Fruit fly (Drosophila melanogaster) whole organism, embryonic: Measurements from ENCODE around the gene CG1640.

Experiments
- Atf-2 ChIP-seq: fragments of 200-800 bp; sonication (Bioruptor generic); optimal IDR thresholded peaks from 2 replicates; lab custom pipeline; 2016; ENCODE audit warnings: missing biosample characterization, missing genetic modification characterization
- CG11085 ChIP-seq: fragments of 200-800 bp; sonication (Bioruptor generic); IDR thresholded peaks from 2 replicates; pipeline ENCODE4 v1.3.6; 2022; ENCODE audit warnings: missing biosample characterization, missing genetic modification characterization
- CG11247 ChIP-seq: fragments of 200-800 bp; sonication (Bioruptor generic); IDR thresholded peaks from 2 replicates; pipeline ENCODE4 v1.3.6; 2022; ENCODE audit warnings: missing biosample characterization, missing genetic modification characterization
- CG13775 ChIP-seq: fragments of 200-800 bp; sonication (Bioruptor generic); optimal IDR thresholded peaks from 3 replicates; lab custom pipeline; 2017; ENCODE audit warnings: missing biosample characterization, mild to moderate bottlenecking, missing genetic modification characterization
- CG14050 ChIP-seq: fragments of 200-800 bp; sonication (Bioruptor generic); IDR thresholded peaks from 3 replicates; pipeline ENCODE4 v1.3.6; 2022; ENCODE audit warnings: missing biosample characterization, missing genetic modification characterization
- CG14441 ChIP-seq: fragments of 200-800 bp; sonication (Bioruptor generic); IDR thresholded peaks from 2 replicates; pipeline ENCODE4 v1.3.6; 2022; ENCODE audit warnings: missing biosample characterization, missing genetic modification characterization
- CG14860 ChIP-seq: fragments of 200-800 bp; sonication (Bioruptor generic); IDR thresholded peaks from 3 replicates; pipeline ENCODE4 v1.3.6; 2022; ENCODE audit warnings: missing biosample characterization, missing genetic modification characterization; ENCODE audit not compliant: partially characterized antibody
- CG17328 ChIP-seq: fragments of 200-800 bp; sonication (Bioruptor generic); IDR thresholded peaks from 2 replicates; pipeline ENCODE4 v1.3.6; 2022; ENCODE audit warnings: missing biosample characterization, missing genetic modification characterization
- CG17568 ChIP-seq: fragments of 200-800 bp; sonication (Bioruptor generic); optimal IDR thresholded peaks from 2 replicates; lab custom pipeline; 2018; ENCODE audit warnings: missing biosample characterization, mild to moderate bottlenecking, missing genetic modification characterization, moderate library complexity
- CG17802 ChIP-seq: fragments of 200-800 bp; sonication (Bioruptor generic); optimal IDR thresholded peaks from 2 replicates; lab custom pipeline; 2018; ENCODE audit warnings: missing biosample characterization, mild to moderate bottlenecking, missing genetic modification characterization, moderate library complexity
- CG1792 ChIP-seq: fragments of 200-800 bp; sonication (Bioruptor generic); optimal IDR thresholded peaks from 2 replicates; lab custom pipeline; 2016; ENCODE audit warnings: missing biosample characterization, missing genetic modification characterization
- CG31365 ChIP-seq: fragments of 200-800 bp; sonication (Bioruptor generic); optimal IDR thresholded peaks from 2 replicates; lab custom pipeline; 2018; ENCODE audit warnings: missing biosample characterization, mild to moderate bottlenecking, missing genetic modification characterization
- CG3726 ChIP-seq: fragments of 200-800 bp; sonication (Bioruptor generic); IDR thresholded peaks from 3 replicates; pipeline ENCODE4, ENCODE4 v1.3.6; 2022; ENCODE audit warnings: missing biosample characterization, missing genetic modification characterization
- CTCF ChIP-seq: fragments of 200-800 bp; sonication (Bioruptor generic); optimal IDR thresholded peaks from 2 replicates; lab custom pipeline; 2017; ENCODE audit warnings: missing biosample characterization, mild to moderate bottlenecking, missing genetic modification characterization, moderate library complexity
- CrebB ChIP-seq: fragments of 200-800 bp; sonication (Bioruptor generic); optimal IDR thresholded peaks from 3 replicates; lab custom pipeline; 2018; ENCODE audit warnings: missing biosample characterization, mild to moderate bottlenecking, missing genetic modification characterization
- Drgx ChIP-seq: fragments of 200-800 bp; sonication (Bioruptor generic); IDR thresholded peaks from 2 replicates; pipeline ENCODE4 v1.3.6; 2022; ENCODE audit warnings: missing biosample characterization, missing genetic modification characterization
- E2f2 ChIP-seq: fragments of 200-800 bp; sonication (Bioruptor generic); IDR thresholded peaks from 2 replicates; pipeline ENCODE4 v1.3.6; 2022; ENCODE audit warnings: missing biosample characterization, missing genetic modification characterization
- ERR ChIP-seq: fragments of 200-800 bp; sonication (Bioruptor generic); optimal IDR thresholded peaks from 2 replicates; lab custom pipeline; 2016; ENCODE audit warnings: missing biosample characterization, missing genetic modification characterization
- HLHmδ ChIP-seq: fragments of 200-800 bp; sonication (Bioruptor generic); optimal IDR thresholded peaks from 2 replicates; lab custom pipeline; 2018; ENCODE audit warnings: missing biosample characterization, mild to moderate bottlenecking, missing genetic modification characterization, moderate library complexity
- Max ChIP-seq: fragments of 200-800 bp; sonication (Bioruptor generic); optimal IDR thresholded peaks from 2 replicates; lab custom pipeline; 2016; ENCODE audit warnings: missing biosample characterization, mild to moderate bottlenecking, missing genetic modification characterization
- Neu2 ChIP-seq: fragments of 200-800 bp; sonication (Bioruptor generic); optimal IDR thresholded peaks from 3 replicates; lab custom pipeline; 2016; ENCODE audit warnings: missing biosample characterization, missing genetic modification characterization, borderline replicate concordance
- Oli ChIP-seq: fragments of 200-800 bp; sonication (Bioruptor generic); optimal IDR thresholded peaks from 2 replicates; lab custom pipeline; 2018; ENCODE audit warnings: missing biosample characterization, mild to moderate bottlenecking, missing genetic modification characterization, moderate library complexity
- PHDP ChIP-seq: fragments of 200-800 bp; sonication (Bioruptor generic); optimal IDR thresholded peaks from 3 replicates; lab custom pipeline; 2018; ENCODE audit warnings: missing biosample characterization, mild to moderate bottlenecking, missing genetic modification characterization, moderate library complexity
- Sry-δ ChIP-seq: fragments of 200-800 bp; sonication (Bioruptor generic); optimal IDR thresholded peaks from 2 replicates; lab custom pipeline; 2016; ENCODE audit warnings: missing biosample characterization, missing genetic modification characterization
- YL-1 ChIP-seq: fragments of 200-800 bp; sonication (Bioruptor generic); optimal IDR thresholded peaks from 3 replicates; lab custom pipeline; 2017; ENCODE audit warnings: missing biosample characterization, mild to moderate bottlenecking, missing genetic modification characterization
- abd-A ChIP-seq: fragments of 200-800 bp; sonication (Bioruptor generic); optimal IDR thresholded peaks from 3 replicates; lab custom pipeline; 2019; ENCODE audit warnings: missing biosample characterization, mild to moderate bottlenecking, missing genetic modification characterization, moderate library complexity
- ato ChIP-seq: fragments of 200-800 bp; sonication (Bioruptor generic); IDR thresholded peaks from 2 replicates; pipeline ENCODE4 v1.3.6; 2022; ENCODE audit warnings: missing biosample characterization, missing genetic modification characterization; ENCODE audit not compliant: partially characterized antibody
- chif ChIP-seq, 2 experiments: fragments of 200-800 bp; sonication (Bioruptor generic); optimal IDR thresholded peaks; 3 replicates each; lab custom pipeline; 2016; ENCODE audit warnings: missing biosample characterization in 2 of 2, missing genetic modification characterization in 2 of 2
- da ChIP-seq: fragments of 200-800 bp; sonication (Bioruptor generic); optimal IDR thresholded peaks from 2 replicates; lab custom pipeline; 2016; ENCODE audit warnings: missing biosample characterization, missing genetic modification characterization
- danr ChIP-seq: fragments of 200-800 bp; sonication (Bioruptor generic); IDR thresholded peaks from 2 replicates; pipeline ENCODE4 v1.3.6; 2022; ENCODE audit warnings: missing biosample characterization, missing genetic modification characterization
- dati ChIP-seq: fragments of 200-800 bp; sonication (Bioruptor generic); IDR thresholded peaks from 2 replicates; pipeline ENCODE4 v1.3.6; 2022; ENCODE audit warnings: missing biosample characterization, missing genetic modification characterization
- gcm2 ChIP-seq: fragments of 200-800 bp; sonication (Bioruptor generic); optimal IDR thresholded peaks from 2 replicates; lab custom pipeline; 2016; ENCODE audit warnings: missing biosample characterization, missing genetic modification characterization
- gfzf ChIP-seq: fragments of 200-800 bp; sonication (Bioruptor generic); optimal IDR thresholded peaks from 2 replicates; lab custom pipeline; 2016; ENCODE audit warnings: missing biosample characterization, mild to moderate bottlenecking, missing genetic modification characterization, moderate library complexity
- gsb-n ChIP-seq: fragments of 200-800 bp; sonication (Bioruptor generic); optimal IDR thresholded peaks from 3 replicates; lab custom pipeline; 2018; ENCODE audit warnings: missing biosample characterization, mild to moderate bottlenecking, missing genetic modification characterization
- gt ChIP-seq: fragments of 200-800 bp; sonication (Bioruptor generic); IDR thresholded peaks from 2 replicates; pipeline ENCODE4 v1.3.6; 2022; ENCODE audit warnings: missing biosample characterization, missing genetic modification characterization
- hb ChIP-seq: fragments of 200-800 bp; sonication (Bioruptor generic); IDR thresholded peaks from 3 replicates; pipeline ENCODE4 v1.3.6; 2022; ENCODE audit warnings: missing biosample characterization, missing genetic modification characterization; ENCODE audit not compliant: partially characterized antibody
- her ChIP-seq: fragments of 200-800 bp; sonication (Bioruptor generic); optimal IDR thresholded peaks from 2 replicates; lab custom pipeline; 2016; ENCODE audit warnings: missing biosample characterization, missing genetic modification characterization
- kah ChIP-seq: fragments of 200-800 bp; sonication (Bioruptor generic); optimal IDR thresholded peaks from 2 replicates; lab custom pipeline; 2018; ENCODE audit warnings: missing biosample characterization, mild to moderate bottlenecking, missing genetic modification characterization
- ken ChIP-seq: fragments of 200-800 bp; sonication (Bioruptor generic); IDR thresholded peaks from 3 replicates; pipeline ENCODE4 v1.3.6; 2022; ENCODE audit warnings: missing biosample characterization, missing genetic modification characterization
- knrl ChIP-seq: fragments of 200-800 bp; sonication (Bioruptor generic); IDR thresholded peaks from 3 replicates; pipeline ENCODE4 v1.3.6; 2022; ENCODE audit warnings: missing biosample characterization, missing genetic modification characterization; ENCODE audit not compliant: partially characterized antibody
- mam ChIP-seq: fragments of 200-800 bp; sonication (Bioruptor generic); optimal IDR thresholded peaks from 3 replicates; lab custom pipeline; 2016; ENCODE audit warnings: missing biosample characterization, missing genetic modification characterization
- phol ChIP-seq: fragments of 200-800 bp; sonication (Bioruptor generic); optimal IDR thresholded peaks from 3 replicates; lab custom pipeline; 2018; ENCODE audit warnings: missing biosample characterization, mild to moderate bottlenecking, missing genetic modification characterization, moderate library complexity
- prd ChIP-seq, 3 experiments: fragments of >200 bp in 2 of 3; fragments of 200-800 bp in 1 of 3; sonication (Bioruptor generic) in 1 of 3; optimal IDR thresholded peaks in 2 of 3; IDR thresholded peaks in 1 of 3; 2 replicates in 2 of 3; 3 replicates in 1 of 3; pipeline versions ENCODE4 v1.3.6 to Lab custom; 2017 to 2022; ENCODE audit warnings: missing biosample characterization in 1 of 3, missing genetic modification characterization in 1 of 3
- pros ChIP-seq: fragments of 200-800 bp; sonication (Bioruptor generic); optimal IDR thresholded peaks from 3 replicates; lab custom pipeline; 2019; ENCODE audit warnings: missing biosample characterization, mild to moderate bottlenecking, missing genetic modification characterization, moderate library complexity
- pum ChIP-seq: fragments of 200-800 bp; sonication (Bioruptor generic); optimal IDR thresholded peaks from 2 replicates; lab custom pipeline; 2016; ENCODE audit warnings: missing biosample characterization, missing genetic modification characterization
- rib ChIP-seq: fragments of 200-800 bp; sonication (Bioruptor generic); IDR thresholded peaks from 2 replicates; pipeline ENCODE4 v1.3.6; 2022; ENCODE audit warnings: missing biosample characterization, missing genetic modification characterization
- so ChIP-seq: fragments of 200-800 bp; sonication (Bioruptor generic); IDR thresholded peaks from 3 replicates; pipeline ENCODE4 v1.3.6; 2022; ENCODE audit warnings: missing biosample characterization, missing genetic modification characterization
- ssp ChIP-seq: fragments of 200-800 bp; sonication (Bioruptor generic); IDR thresholded peaks from 2 replicates; pipeline ENCODE4 v1.3.6; 2022; ENCODE audit warnings: missing biosample characterization, missing genetic modification characterization
- twi ChIP-seq: fragments of 200-800 bp; optimal IDR thresholded peaks from 2 replicates; lab custom pipeline; 2019; ENCODE audit warnings: missing biosample characterization, mild to moderate bottlenecking, missing genetic modification characterization, moderate library complexity
- wor ChIP-seq: fragments of 200-800 bp; sonication (Bioruptor generic); IDR thresholded peaks from 2 replicates; pipeline ENCODE4 v1.3.6; 2022; ENCODE audit warnings: missing biosample characterization, missing genetic modification characterization
- zf30C ChIP-seq: fragments of 200-800 bp; sonication (Bioruptor generic); optimal IDR thresholded peaks from 3 replicates; lab custom pipeline; 2018; ENCODE audit warnings: missing biosample characterization, mild to moderate bottlenecking, missing genetic modification characterization

CG1640 gene

dm6 chrX:13323114-13323513 is 47.3 kb upstream of the CG1640 start (continued):
- peak; percentile 44 for TF ChIP-seq her (GFP tag; lab: Kevin White, UChicago)
- no peak for TF ChIP-seq abd-A (tag; lab: Kevin White, UChicago)
- no peak for TF ChIP-seq ato (GFP tag; lab: Robert Waterston, UW)
- no peak for TF ChIP-seq HLHmδ (GFP tag; lab: Kevin White, UChicago)
- peak; percentile 7 for TF ChIP-seq ERR (GFP tag; lab: Kevin White, UChicago)
- no peak for TF ChIP-seq CTCF (GFP tag; lab: Kevin White, UChicago)
- peak; percentile 62 for TF ChIP-seq CG1792 (GFP tag; lab: Kevin White, UChicago)
- TF ChIP-seq YL-1 (GFP tag; lab: Kevin White, UChicago), result no peak
- no peak for TF ChIP-seq CG11247 (GFP tag; lab: Robert Waterston, UW)
- 0 out of 3 replicates have a peak, but pooled peaks have one; percentile 36 for TF ChIP-seq so (GFP tag; lab: Robert Waterston, UW)
- TF ChIP-seq kah, result peak; percentile 9
- TF ChIP-seq pros (GFP tag; lab: Kevin White, UChicago), result no peak
- no peak; the same call in 2 of the 3 replicates for TF ChIP-seq ken (GFP tag; lab: Robert Waterston, UW)
- TF ChIP-seq gsb-n (tag; lab: Kevin White, UChicago), result no peak
- peak; percentile 59 to 66 for TF ChIP-seq chif (GFP tag; optimal IDR thresholded peaks at IDR 0.05; lab: Kevin White, UChicago)
- TF ChIP-seq CG17328 (GFP tag; lab: Robert Waterston, UW), result 0 out of 2 replicates have a peak, but pooled peaks have one; percentile 24
- TF ChIP-seq ssp (GFP tag; lab: Robert Waterston, UW), result peak; percentile 35; the same call in 1 of the 2 replicates
- peak; percentile 19; the same call in 1 of the 2 replicates for TF ChIP-seq E2f2 (GFP tag; lab: Robert Waterston, UW)
- TF ChIP-seq Neu2 (GFP tag; lab: Kevin White, UChicago), result no peak
- no peak for TF ChIP-seq da (GFP tag; lab: Kevin White, UChicago)
- TF ChIP-seq gt (GFP tag; lab: Robert Waterston, UW), result no peak
- no peak for TF ChIP-seq CG3726 (GFP tag; lab: Robert Waterston, UW)
- TF ChIP-seq CG11085, result no peak
- TF ChIP-seq wor (GFP tag; lab: Robert Waterston, UW), result peak; percentile 57; the same call in 1 of the 2 replicates
- no peak for TF ChIP-seq twi (tag; lab: Kevin White, UChicago)
- TF ChIP-seq CrebB (tag; lab: Kevin White, UChicago), result no peak
- peak; percentile 67 for TF ChIP-seq mam (GFP tag; lab: Kevin White, UChicago)
- TF ChIP-seq gfzf, result no peak
- TF ChIP-seq rib (GFP tag; lab: Robert Waterston, UW), result no peak
- TF ChIP-seq Drgx, result peak; percentile 63
- TF ChIP-seq danr (GFP tag; lab: Robert Waterston, UW), result no peak
- TF ChIP-seq hb, result no peak
- peak; percentile 73 for TF ChIP-seq CG14441 (GFP tag; lab: Robert Waterston, UW)
- peak; percentile 29 for TF ChIP-seq pum (GFP tag; lab: Kevin White, UChicago)
- no peak for TF ChIP-seq prd (optimal IDR thresholded peaks at IDR 0.05; lab: Kevin White, UChicago)
- peak; percentile 63; the same call in 2 of the 3 replicates for TF ChIP-seq prd (GFP tag; IDR thresholded peaks at IDR 0.05; lab: Robert Waterston, UW)
- peak; percentile 38 for TF ChIP-seq zf30C (GFP tag; lab: Kevin White, UChicago)
- TF ChIP-seq Max (GFP tag; lab: Kevin White, UChicago), result peak; percentile 68
- no peak for TF ChIP-seq CG17568 (GFP tag; lab: Kevin White, UChicago)
- peak; percentile 28 for TF ChIP-seq Sry-δ (GFP tag; lab: Kevin White, UChicago)
- TF ChIP-seq CG13775 (GFP tag; lab: Kevin White, UChicago), result peak; percentile 66
- TF ChIP-seq CG17802 (tag; lab: Kevin White, UChicago), result no peak
- TF ChIP-seq Atf-2, result peak; percentile 59
- TF ChIP-seq CG31365 (tag; lab: Kevin White, UChicago), result no peak
- peak; percentile 48; the same call in 2 of the 3 replicates for TF ChIP-seq CG14050 (GFP tag; lab: Robert Waterston, UW)
- peak; percentile 74 for TF ChIP-seq Oli (tag; lab: Kevin White, UChicago)
- TF ChIP-seq PHDP (tag; lab: Kevin White, UChicago), result peak; percentile 72
- TF ChIP-seq CG14860 (GFP tag; lab: Robert Waterston, UW), result no peak
- TF ChIP-seq dati (GFP tag; lab: Robert Waterston, UW), result no peak
- TF ChIP-seq phol (tag; lab: Kevin White, UChicago), result peak; percentile 69
- TF ChIP-seq gcm2, result no peak
- TF ChIP-seq knrl (GFP tag; lab: Robert Waterston, UW), result no peak
